Worm (Caenorhabditis elegans) whole organism, late embryonic: ENCODE measurements around the gene srw-71.

ENCODE experiments used
- F13H6.1 ChIP-seq: sonication (generic microtip); optimal IDR thresholded peaks from 2 replicates; lab custom pipeline; 2016; ENCODE audit warnings: missing genetic modification characterization, missing compliant biosample characterization
- T23F11.4 ChIP-seq: fragments of 200-800 bp; sonication (Bioruptor generic); optimal IDR thresholded peaks from 2 replicates; lab custom pipeline; 2018; ENCODE audit warnings: mild to moderate bottlenecking, missing genetic modification characterization, missing compliant biosample characterization
- dmd-4 ChIP-seq: sonication (generic microtip); optimal IDR thresholded peaks from 2 replicates; lab custom pipeline; 2016; ENCODE audit warnings: borderline replicate concordance, missing genetic modification characterization, missing compliant biosample characterization
- dve-1 ChIP-seq: sonication (generic microtip); optimal IDR thresholded peaks from 2 replicates; lab custom pipeline; 2017; ENCODE audit warnings: antibody characterized with exemption, mild to moderate bottlenecking, missing genetic modification characterization, missing compliant biosample characterization
- elt-2 ChIP-seq: sonication (generic microtip); optimal IDR thresholded peaks from 2 replicates; lab custom pipeline; 2016; ENCODE audit warnings: missing genetic modification reagents, missing genetic modification characterization, missing compliant biosample characterization
- elt-4 ChIP-seq: sonication (generic microtip); optimal IDR thresholded peaks from 2 replicates; lab custom pipeline; 2016; ENCODE audit warnings: missing genetic modification characterization, missing compliant biosample characterization
- gmeb-2 ChIP-seq: sonication (generic microtip); optimal IDR thresholded peaks from 2 replicates; lab custom pipeline; 2016; ENCODE audit warnings: missing genetic modification characterization, inconsistent platforms, missing compliant biosample characterization
- hlh-30 ChIP-seq: sonication (generic microtip); optimal IDR thresholded peaks from 2 replicates; lab custom pipeline; 2017; ENCODE audit warnings: antibody characterized with exemption, missing genetic modification characterization, missing compliant biosample characterization; ENCODE audit not compliant: insufficient read depth
- lim-6 ChIP-seq: sonication (generic microtip); optimal IDR thresholded peaks from 2 replicates; lab custom pipeline; 2016; ENCODE audit warnings: missing genetic modification characterization, missing compliant biosample characterization
- pat-9 ChIP-seq: fragments of 200-800 bp; sonication (Bioruptor generic); optimal IDR thresholded peaks from 2 replicates; lab custom pipeline; 2018; ENCODE audit warnings: mild to moderate bottlenecking, missing genetic modification characterization, moderate library complexity, missing compliant biosample characterization
- pqm-1 ChIP-seq: sonication (generic microtip); optimal IDR thresholded peaks from 2 replicates; lab custom pipeline; 2016; ENCODE audit warnings: missing genetic modification characterization, missing compliant biosample characterization
- tbx-2 ChIP-seq: sonication (generic microtip); optimal IDR thresholded peaks from 2 replicates; lab custom pipeline; 2016; ENCODE audit warnings: missing genetic modification characterization, missing compliant biosample characterization
- unc-86 ChIP-seq: sonication (generic microtip); optimal IDR thresholded peaks from 2 replicates; lab custom pipeline; 2016; ENCODE audit warnings: missing genetic modification characterization, missing compliant biosample characterization

DNA sequence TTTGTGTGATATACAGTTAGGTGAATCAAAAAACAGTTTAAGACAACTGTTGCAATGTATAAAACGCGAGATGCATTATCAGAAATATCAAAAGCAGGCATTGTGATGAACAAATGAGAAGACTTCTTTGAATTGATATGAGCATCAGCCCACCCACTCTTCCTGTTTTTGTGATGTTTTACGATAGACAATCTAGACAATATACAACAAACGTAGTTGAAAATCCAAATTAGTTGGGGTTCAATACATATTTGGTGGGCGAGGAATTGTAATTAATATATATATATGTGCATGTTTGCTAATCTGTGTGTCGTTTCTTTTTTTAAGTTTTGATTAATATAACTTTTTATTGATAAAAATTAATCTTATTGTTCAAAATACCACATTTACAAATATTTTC lies 41.9 kb upstream of the srw-71 start, which contains the start of gene str-28:
- no peak for TF ChIP-seq lim-6
- TF ChIP-seq dve-1 = no peak
- TF ChIP-seq dmd-4 (tag; lab: Kevin White, UChicago) = no peak
- TF ChIP-seq F13H6.1 = no peak
- no peak for TF ChIP-seq elt-4 (tag; lab: Kevin White, UChicago)
- TF ChIP-seq pat-9 (tag; lab: Kevin White, UChicago) = no peak
- TF ChIP-seq unc-86 (tag; lab: Kevin White, UChicago) = no peak
- no peak for TF ChIP-seq hlh-30 (tag; lab: Kevin White, UChicago)
- no peak for TF ChIP-seq pqm-1 (tag; lab: Kevin White, UChicago)
- no peak for TF ChIP-seq tbx-2
- no peak for TF ChIP-seq elt-2 (tag; lab: Kevin White, UChicago)
- TF ChIP-seq gmeb-2 (tag; lab: Kevin White, UChicago) = no peak
- no peak for TF ChIP-seq T23F11.4
